Fruit fly (Drosophila melanogaster): ENCODE data around the gene Chc.
A peak's percentile ranks its signal among the peaks of the same experiment; 100 is the strongest.

Gene Chc

DNA sequence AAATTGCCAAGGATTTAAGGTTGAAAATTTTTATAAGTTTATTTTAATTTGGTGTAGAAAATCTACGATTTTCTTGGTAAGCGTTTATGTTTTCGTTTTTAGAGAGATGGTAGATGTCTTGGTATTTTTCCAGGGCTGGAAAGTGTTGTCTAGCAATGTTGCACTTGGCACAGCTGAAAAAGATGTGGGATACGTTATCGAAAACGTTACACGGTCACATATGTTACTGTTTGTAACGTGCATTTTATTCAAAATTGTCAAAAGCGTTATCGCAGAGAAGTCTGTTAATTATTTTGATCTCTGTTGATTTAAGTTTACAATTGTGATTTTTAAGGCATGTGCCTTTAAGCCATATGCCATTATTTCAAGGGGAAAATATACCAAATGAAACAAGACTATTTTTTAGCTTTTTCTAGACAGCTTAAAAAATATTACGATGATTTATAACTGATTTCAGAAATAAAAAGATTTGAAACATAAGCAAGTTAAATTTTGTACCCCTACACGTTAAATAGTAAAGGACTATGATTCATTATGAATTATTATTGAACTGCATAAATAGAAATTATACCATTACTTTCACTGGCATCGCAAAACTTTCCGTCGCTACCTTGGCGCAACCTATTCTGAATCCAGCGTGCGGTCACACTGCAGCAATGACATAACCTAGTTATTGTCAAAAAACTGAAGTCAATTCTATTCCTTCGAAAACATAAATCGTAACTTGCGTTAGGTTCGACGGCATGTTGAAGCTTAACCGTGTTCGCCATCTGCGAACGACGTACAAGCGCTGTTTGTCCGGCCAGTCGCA, 49.7 kb downstream of the Chc start, which contains the start of the genes Paf-AHalpha and mRpS30 (continued):
- peak; percentile 53 for TF ChIP-seq Ets97D (GFP tag; optimal IDR thresholded peaks at IDR 0.05)
- no peak for TF ChIP-seq CG3847 (GFP tag; IDR thresholded peaks at IDR 0.05)
- TF ChIP-seq CG8359 (GFP tag; optimal IDR thresholded peaks at IDR 0.05; ENCODE audit: borderline replicate concordance): no peak
- TF ChIP-seq seq (GFP tag; IDR thresholded peaks at IDR 0.05): no peak
- no peak for TF ChIP-seq cas (GFP tag; IDR thresholded peaks at IDR 0.05)
- peak; percentile 72 for TF ChIP-seq sens (GFP tag)
- no peak for TF ChIP-seq NK7.1 (GFP tag; optimal IDR thresholded peaks at IDR 0.05)
- no peak for TF ChIP-seq CG32532 (GFP tag; IDR thresholded peaks at IDR 0.05)
- TF ChIP-seq Opbp (GFP tag; IDR thresholded peaks at IDR 0.05; ENCODE audit: partially characterized antibody): peak; percentile 18; the same call in 1 of the 3 replicates
- no peak for TF ChIP-seq mld (GFP tag; IDR thresholded peaks at IDR 0.05; ENCODE audit: partially characterized antibody)
- TF ChIP-seq CG30403 (GFP tag; optimal IDR thresholded peaks at IDR 0.05): peak; percentile 6
- no peak for TF ChIP-seq CG17385 (GFP tag; optimal IDR thresholded peaks at IDR 0.05)
- no peak for TF ChIP-seq Xrp1 (GFP tag; IDR thresholded peaks at IDR 0.05)
- peak; percentile 87 for TF ChIP-seq CG7928 (GFP tag; optimal IDR thresholded peaks at IDR 0.05)
- TF ChIP-seq CG11398 (GFP tag; optimal IDR thresholded peaks at IDR 0.05): no peak
- TF ChIP-seq CG33557 (GFP tag; optimal IDR thresholded peaks at IDR 0.05): no peak
- no peak for TF ChIP-seq Stat92E (GFP tag; optimal IDR thresholded peaks at IDR 0.05)
- no peak for TF ChIP-seq ara (GFP tag; IDR thresholded peaks at IDR 0.05)
- TF ChIP-seq tio (GFP tag; optimal IDR thresholded peaks at IDR 0.05): no peak
- peak; percentile 23 for TF ChIP-seq CG12659 (GFP tag; optimal IDR thresholded peaks at IDR 0.05)
- TF ChIP-seq CHES-1-like (GFP tag; optimal IDR thresholded peaks at IDR 0.05): no peak
- TF ChIP-seq CG2199 (GFP tag; IDR thresholded peaks at IDR 0.05): no peak
- TF ChIP-seq wor (GFP tag; IDR thresholded peaks at IDR 0.05): no peak
- TF ChIP-seq CG16863 (GFP tag; optimal IDR thresholded peaks at IDR 0.05): no peak
- TF ChIP-seq Myb (GFP tag; optimal IDR thresholded peaks at IDR 0.05): peak; percentile 94
- TF ChIP-seq CG17186 (GFP tag; optimal IDR thresholded peaks at IDR 0.05): no peak
- no peak for TF ChIP-seq Mad (GFP tag; optimal IDR thresholded peaks at IDR 0.05)
- no peak for TF ChIP-seq scrt (GFP tag; optimal IDR thresholded peaks at IDR 0.05)
- no peak for TF ChIP-seq dm (GFP tag; optimal IDR thresholded peaks at IDR 0.05)
- TF ChIP-seq Spps (tag; optimal IDR thresholded peaks at IDR 0.05): no peak
- TF ChIP-seq stc (GFP tag; IDR thresholded peaks at IDR 0.05): no peak
- no peak for TF ChIP-seq CG4854 (GFP tag; optimal IDR thresholded peaks at IDR 0.05)
- TF ChIP-seq Med (GFP tag): no peak
- no peak for TF ChIP-seq CG8388 (GFP tag; optimal IDR thresholded peaks at IDR 0.05)
- TF ChIP-seq Gug (GFP tag; IDR thresholded peaks at IDR 0.05): no peak
- no peak for TF ChIP-seq CG10543 (GFP tag; optimal IDR thresholded peaks at IDR 0.05)
- TF ChIP-seq wdn (GFP tag; IDR thresholded peaks at IDR 0.05): no peak
- no peak for TF ChIP-seq Rx (GFP tag; IDR thresholded peaks at IDR 0.05)
- TF ChIP-seq Max (GFP tag; optimal IDR thresholded peaks at IDR 0.05): no peak
- TF ChIP-seq CG17361 (GFP tag; IDR thresholded peaks at IDR 0.05): no peak
- TF ChIP-seq D19A (tag; optimal IDR thresholded peaks at IDR 0.05): no peak
- TF ChIP-seq h (optimal IDR thresholded peaks at IDR 0.05): no peak
- peak in 1 of 2 experiments; percentile 61 for TF ChIP-seq tll (GFP tag; optimal IDR thresholded peaks at IDR 0.05)
- no peak for TF ChIP-seq Mrtf (GFP tag; IDR thresholded peaks at IDR 0.05)
- no peak for TF ChIP-seq sr (GFP tag; IDR thresholded peaks at IDR 0.05)
- TF ChIP-seq jing (GFP tag; optimal IDR thresholded peaks at IDR 0.05): no peak
- no peak for TF ChIP-seq prd (optimal IDR thresholded peaks at IDR 0.05)
- no peak for TF ChIP-seq prd (GFP tag; IDR thresholded peaks at IDR 0.05)
- TF ChIP-seq CG17328 (GFP tag; IDR thresholded peaks at IDR 0.05): no peak
- no peak for TF ChIP-seq dimm (GFP tag; IDR thresholded peaks at IDR 0.05)
- TF ChIP-seq Atf3 (GFP tag; optimal IDR thresholded peaks at IDR 0.05): no peak

Data from whole organism, embryonic.